Fruit fly (Drosophila melanogaster) whole organism, embryonic: Measurements from ENCODE around the gene CG7650.
A peak's percentile ranks its signal among the peaks of the same experiment; 100 is the strongest.

ENCODE experiments used
- Abd-B ChIP-seq: fragments of 200-800 bp; sonication (Bioruptor generic); optimal IDR thresholded peaks from 2 replicates; lab custom pipeline; 2018; ENCODE audit warnings: missing biosample characterization, mild to moderate bottlenecking, missing genetic modification characterization, moderate library complexity
- Blimp-1 ChIP-seq: fragments of 200-800 bp; sonication (Bioruptor generic); optimal IDR thresholded peaks from 3 replicates; lab custom pipeline; 2018; ENCODE audit warnings: missing biosample characterization, missing genetic modification characterization, mild to moderate bottlenecking, moderate library complexity, missing genetic modification reagents
- BtbVII ChIP-seq: fragments of 200-800 bp; sonication (Bioruptor generic); optimal IDR thresholded peaks from 3 replicates; lab custom pipeline; 2017; ENCODE audit warnings: missing biosample characterization, mild to moderate bottlenecking, missing genetic modification characterization
- CG11504 ChIP-seq: fragments of 200-800 bp; sonication (Bioruptor generic); optimal IDR thresholded peaks from 3 replicates; lab custom pipeline; 2019; ENCODE audit warnings: missing biosample characterization, mild to moderate bottlenecking, missing genetic modification characterization, moderate library complexity
- CG11560 ChIP-seq: fragments of 200-800 bp; sonication (Bioruptor generic); IDR thresholded peaks from 3 replicates; pipeline ENCODE4 v1.3.6; 2022; ENCODE audit warnings: missing biosample characterization, missing genetic modification characterization
- CG15601 ChIP-seq: fragments of 200-800 bp; sonication (Bioruptor generic); optimal IDR thresholded peaks from 3 replicates; lab custom pipeline; 2019; ENCODE audit warnings: missing biosample characterization, mild to moderate bottlenecking, missing genetic modification characterization, moderate library complexity
- CG15696 ChIP-seq: fragments of 200-800 bp; sonication (Bioruptor generic); optimal IDR thresholded peaks from 2 replicates; lab custom pipeline; 2019; ENCODE audit warnings: missing biosample characterization, mild to moderate bottlenecking, missing genetic modification characterization, moderate library complexity
- CG17359 ChIP-seq: fragments of 200-800 bp; sonication (Bioruptor generic); optimal IDR thresholded peaks from 3 replicates; lab custom pipeline; 2018; ENCODE audit warnings: missing biosample characterization, mild to moderate bottlenecking, missing genetic modification characterization, moderate library complexity
- CG18011 ChIP-seq: fragments of 200-800 bp; sonication (Bioruptor generic); optimal IDR thresholded peaks from 2 replicates; lab custom pipeline; 2017; ENCODE audit warnings: missing biosample characterization, missing genetic modification characterization, mild to moderate bottlenecking, moderate library complexity, missing genotype
- CG18619 ChIP-seq: fragments of 200-800 bp; sonication (Bioruptor generic); optimal IDR thresholded peaks from 3 replicates; lab custom pipeline; 2017; ENCODE audit warnings: missing biosample characterization, mild to moderate bottlenecking, missing genetic modification characterization
- CG31365 ChIP-seq: fragments of 200-800 bp; sonication (Bioruptor generic); optimal IDR thresholded peaks from 2 replicates; lab custom pipeline; 2018; ENCODE audit warnings: missing biosample characterization, mild to moderate bottlenecking, missing genetic modification characterization
- CG32532 ChIP-seq: fragments of 200-800 bp; sonication (Bioruptor generic); IDR thresholded peaks from 2 replicates; pipeline ENCODE4 v1.3.6; 2022; ENCODE audit warnings: missing biosample characterization, missing genetic modification characterization
- CG4360 ChIP-seq: fragments of 200-800 bp; sonication (Bioruptor generic); IDR thresholded peaks from 2 replicates; pipeline ENCODE4 v1.3.6; 2022; ENCODE audit warnings: missing biosample characterization, missing genetic modification characterization
- CG5180 ChIP-seq: fragments of 200-800 bp; sonication (Bioruptor generic); optimal IDR thresholded peaks from 3 replicates; lab custom pipeline; 2017; ENCODE audit warnings: missing biosample characterization, missing genetic modification characterization, mild to moderate bottlenecking, moderate library complexity, missing genetic modification reagents
- CG5953 ChIP-seq: fragments of 200-800 bp; sonication (Bioruptor generic); IDR thresholded peaks from 2 replicates; pipeline ENCODE4 v1.3.6; 2022; ENCODE audit warnings: missing biosample characterization, missing genetic modification characterization
- CG6765 ChIP-seq: fragments of 200-800 bp; sonication (Bioruptor generic); optimal IDR thresholded peaks from 3 replicates; lab custom pipeline; 2017; ENCODE audit warnings: missing biosample characterization, mild to moderate bottlenecking, missing genetic modification characterization
- CG6813 ChIP-seq: fragments of 200-800 bp; sonication (Bioruptor generic); optimal IDR thresholded peaks from 2 replicates; lab custom pipeline; 2017; ENCODE audit warnings: missing biosample characterization, missing genetic modification characterization, mild to moderate bottlenecking, moderate library complexity, missing genetic modification reagents
- CG7372 ChIP-seq: fragments of 200-800 bp; sonication (Bioruptor generic); IDR thresholded peaks from 2 replicates; pipeline ENCODE4 v1.3.6; 2022; ENCODE audit warnings: missing biosample characterization, missing genetic modification characterization
- CG8388 ChIP-seq: fragments of 200-800 bp; sonication (Bioruptor generic); optimal IDR thresholded peaks from 2 replicates; lab custom pipeline; 2019; ENCODE audit warnings: missing biosample characterization, mild to moderate bottlenecking, missing genetic modification characterization, moderate library complexity
- CG9609 ChIP-seq: fragments of 200-800 bp; sonication (Bioruptor generic); optimal IDR thresholded peaks from 3 replicates; lab custom pipeline; 2016; ENCODE audit warnings: missing biosample characterization, missing genetic modification characterization
- Dbx ChIP-seq: fragments of 200-800 bp; sonication (Bioruptor generic); IDR thresholded peaks from 3 replicates; pipeline ENCODE4 v1.3.6; 2022; ENCODE audit warnings: missing biosample characterization, missing genetic modification characterization
- Deaf1 ChIP-seq: fragments of 200-800 bp; optimal IDR thresholded peaks from 3 replicates; lab custom pipeline; 2019; ENCODE audit warnings: missing biosample characterization, mild to moderate bottlenecking, missing genetic modification characterization, moderate library complexity
- Dref ChIP-seq: fragments of 200-800 bp; sonication (Bioruptor generic); IDR thresholded peaks from 2 replicates; pipeline ENCODE4 v1.3.6; 2022; ENCODE audit warnings: missing biosample characterization, missing genetic modification characterization
- Ets97D ChIP-seq: fragments of 200-800 bp; sonication (Bioruptor generic); optimal IDR thresholded peaks from 3 replicates; lab custom pipeline; 2016; ENCODE audit warnings: missing biosample characterization, missing genetic modification characterization
- Fer1 ChIP-seq: fragments of 200-800 bp; sonication (Bioruptor generic); optimal IDR thresholded peaks from 2 replicates; lab custom pipeline; 2017; ENCODE audit warnings: missing biosample characterization, mild to moderate bottlenecking, missing genetic modification characterization
- Fer3 ChIP-seq: fragments of 200-800 bp; sonication (Bioruptor generic); optimal IDR thresholded peaks from 2 replicates; lab custom pipeline; 2018; ENCODE audit warnings: missing biosample characterization, mild to moderate bottlenecking, missing genetic modification characterization, moderate library complexity
- HHEX ChIP-seq: fragments of 200-800 bp; sonication (Bioruptor generic); optimal IDR thresholded peaks from 3 replicates; lab custom pipeline; 2017; ENCODE audit warnings: missing biosample characterization, mild to moderate bottlenecking, missing genetic modification characterization, missing genetic modification reagents
- Myb ChIP-seq: fragments of 200-800 bp; sonication (Bioruptor generic); optimal IDR thresholded peaks from 2 replicates; lab custom pipeline; 2016; ENCODE audit warnings: missing biosample characterization, missing genetic modification characterization
- NK7.1 ChIP-seq: fragments of 200-800 bp; sonication (Bioruptor generic); optimal IDR thresholded peaks from 3 replicates; lab custom pipeline; 2016; ENCODE audit warnings: missing biosample characterization, missing genetic modification characterization
- Oli ChIP-seq: fragments of 200-800 bp; sonication (Bioruptor generic); optimal IDR thresholded peaks from 2 replicates; lab custom pipeline; 2018; ENCODE audit warnings: missing biosample characterization, mild to moderate bottlenecking, missing genetic modification characterization, moderate library complexity
- Ravus ChIP-seq: fragments of 200-800 bp; sonication (Bioruptor generic); IDR thresholded peaks from 2 replicates; pipeline ENCODE4 v1.3.6; 2022; ENCODE audit warnings: missing biosample characterization, missing genetic modification characterization
- Scr ChIP-seq: fragments of 200-800 bp; sonication (Bioruptor generic); IDR thresholded peaks from 2 replicates; pipeline ENCODE4 v1.3.6; 2022; ENCODE audit warnings: missing biosample characterization, missing genetic modification characterization; ENCODE audit not compliant: partially characterized antibody
- Usf ChIP-seq: fragments of 200-800 bp; sonication (Bioruptor generic); optimal IDR thresholded peaks from 2 replicates; lab custom pipeline; 2017; ENCODE audit warnings: missing genotype, missing biosample characterization, missing genetic modification characterization
- bab2 ChIP-seq: fragments of 200-800 bp; sonication (Bioruptor generic); optimal IDR thresholded peaks from 2 replicates; lab custom pipeline; 2016; ENCODE audit warnings: missing biosample characterization, missing genetic modification characterization
- cg ChIP-seq: fragments of 200-800 bp; sonication (Bioruptor generic); optimal IDR thresholded peaks from 3 replicates; lab custom pipeline; 2019; ENCODE audit warnings: missing biosample characterization, mild to moderate bottlenecking, missing genetic modification characterization, moderate library complexity
- ci ChIP-seq: fragments of 200-800 bp; sonication (Bioruptor generic); IDR thresholded peaks from 3 replicates; pipeline ENCODE4 v1.3.6; 2022; ENCODE audit warnings: missing biosample characterization, missing genetic modification characterization
- dmrt99B ChIP-seq: fragments of 200-800 bp; sonication (Bioruptor generic); optimal IDR thresholded peaks from 2 replicates; lab custom pipeline; 2018; ENCODE audit warnings: missing biosample characterization, mild to moderate bottlenecking, missing genetic modification characterization, moderate library complexity
- en ChIP-seq: fragments of 200-800 bp; sonication (Bioruptor generic); optimal IDR thresholded peaks from 2 replicates; lab custom pipeline; 2016; ENCODE audit warnings: missing biosample characterization, missing genetic modification characterization
- gce ChIP-seq: fragments of 200-800 bp; sonication (Bioruptor generic); IDR thresholded peaks from 3 replicates; pipeline ENCODE4 v1.3.6; 2022; ENCODE audit warnings: missing biosample characterization, missing genetic modification characterization
- gem ChIP-seq: fragments of 200-800 bp; sonication (Bioruptor generic); optimal IDR thresholded peaks from 2 replicates; lab custom pipeline; 2019; ENCODE audit warnings: missing biosample characterization, mild to moderate bottlenecking, missing genetic modification characterization, moderate library complexity
- nerfin-1 ChIP-seq: fragments of 200-800 bp; sonication (Bioruptor generic); optimal IDR thresholded peaks from 3 replicates; lab custom pipeline; 2019; ENCODE audit warnings: missing biosample characterization, mild to moderate bottlenecking, missing genetic modification characterization, moderate library complexity
- prd ChIP-seq, 3 experiments: fragments of >200 bp in 2 of 3; fragments of 200-800 bp in 1 of 3; sonication (Bioruptor generic) in 1 of 3; optimal IDR thresholded peaks in 2 of 3; IDR thresholded peaks in 1 of 3; 2 replicates in 2 of 3; 3 replicates in 1 of 3; pipeline versions ENCODE4 v1.3.6 to Lab custom; 2017 to 2022; ENCODE audit warnings: missing biosample characterization in 1 of 3, missing genetic modification characterization in 1 of 3
- sens ChIP-seq: fragments of 200-800 bp; sonication (Bioruptor generic); peaks from one replicate; lab custom pipeline; 2016; ENCODE audit warnings: missing biosample characterization, missing genetic modification characterization
- yki ChIP-seq: fragments of >200 bp; optimal IDR thresholded peaks from 3 replicates; lab custom pipeline; 2018
- z ChIP-seq: fragments of 200-800 bp; sonication (Bioruptor generic); IDR thresholded peaks from 3 replicates; pipeline ENCODE4 v1.3.6; 2022; ENCODE audit warnings: missing biosample characterization, missing genetic modification characterization

Gene CG7650

dm6 chr3L:15592536-15593260 lies 17.5 kb downstream of the CG7650 start (continued):
- TF ChIP-seq Blimp-1 (GFP tag; lab: Kevin White, UChicago) (peak; percentile 59), Oli (tag; lab: Kevin White, UChicago) (peak; percentile 71), prd (optimal IDR thresholded peaks at IDR 0.05; lab: Kevin White, UChicago) (no peak), prd (GFP tag; IDR thresholded peaks at IDR 0.05; lab: Robert Waterston, UW) (peak; percentile 46; the same call in 2 of the 3 replicates), CG18011 (no peak), gce (GFP tag; lab: Robert Waterston, UW) (no peak), gem (peak; percentile 85), Myb (GFP tag; lab: Kevin White, UChicago) (no peak), Ravus (GFP tag; lab: Robert Waterston, UW) (no peak)

- TF ChIP-seq CG9609 (GFP tag; lab: Kevin White, UChicago) (no peak), Dref (no peak), CG6813 (GFP tag; lab: Kevin White, UChicago) (peak; percentile 46), Ets97D (GFP tag; lab: Kevin White, UChicago) (no peak), CG8388 (no peak), ci (0 out of 3 replicates have a peak, but pooled peaks have one; percentile 45), CG32532 (GFP tag; lab: Robert Waterston, UW) (0 out of 2 replicates have a peak, but pooled peaks have one; percentile 11), yki (lab: Kevin White, UChicago) (no peak), Abd-B (GFP tag; lab: Kevin White, UChicago) (no peak), NK7.1 (GFP tag; lab: Kevin White, UChicago) (no peak), bab2 (GFP tag; lab: Kevin White, UChicago) (peak; percentile 25), Scr (GFP tag; lab: Robert Waterston, UW) (no peak), Myb (GFP tag; lab: Kevin White, UChicago) (no peak), nerfin-1 (tag; lab: Kevin White, UChicago) (no peak), Deaf1 (tag; lab: Kevin White, UChicago) (no peak), CG4360 (GFP tag; lab: Robert Waterston, UW) (peak; percentile 90), CG18619 (GFP tag; lab: Kevin White, UChicago) (peak; percentile 1), Fer3 (peak; percentile 9), Fer1 (GFP tag; lab: Kevin White, UChicago) (peak; percentile 28), BtbVII (GFP tag; lab: Kevin White, UChicago) (peak; percentile 22), CG5953 (GFP tag; lab: Robert Waterston, UW) (no peak), Dbx (0 out of 3 replicates have a peak, but pooled peaks have one; percentile 38), CG31365 (tag; lab: Kevin White, UChicago) (peak; percentile 9), en (GFP tag; lab: Kevin White, UChicago) (no peak), sens (GFP tag; lab: Kevin White, UChicago) (peak; percentile 81), CG15696 (no peak), CG6765 (GFP tag; lab: Kevin White, UChicago) (peak; percentile 4), CG15601 (tag; lab: Kevin White, UChicago) (peak; percentile 7), dmrt99B (tag; lab: Kevin White, UChicago) (peak; percentile 38), HHEX (GFP tag; lab: Kevin White, UChicago) (peak; percentile 51), CG5180 (GFP tag; lab: Kevin White, UChicago) (peak; percentile 46), CG7372 (peak; percentile 7; the same call in 1 of the 2 replicates), CG11504 (tag; lab: Kevin White, UChicago) (peak; percentile 31), z (0 out of 3 replicates have a peak, but pooled peaks have one; percentile 5), CG11560 (no peak), Usf (GFP tag; lab: Kevin White, UChicago) (no peak), CG17359 (tag; lab: Kevin White, UChicago) (peak; percentile 0), cg (GFP tag; lab: Kevin White, UChicago) (peak; percentile 36)
Observed at dm6 chr3L:15590803-15591597, 19.2 kb downstream of the CG7650 start.
